Worm (Caenorhabditis elegans) whole organism, midembryonic: ENCODE results near the gene ZK742.3.

Experiments
- T22C8.4 ChIP-seq: fragments of 200-800 bp; sonication (Bioruptor generic); IDR thresholded peaks from 2 replicates; pipeline ENCODE4 v1.3.6; 2022; ENCODE audit warnings: missing genetic modification characterization, missing compliant biosample characterization
- cog-1 ChIP-seq: sonication (generic microtip); optimal IDR thresholded peaks from 2 replicates; lab custom pipeline; 2016; ENCODE audit warnings: missing genetic modification characterization, missing compliant biosample characterization
- flt-1 ChIP-seq: fragments of 200-800 bp; sonication (Bioruptor generic); IDR thresholded peaks from 2 replicates; pipeline ENCODE4 v1.3.6; 2022; ENCODE audit warnings: missing genetic modification characterization, missing compliant biosample characterization
- klf-2 ChIP-seq: fragments of 200-800 bp; sonication (Bioruptor generic); conservative IDR thresholded peaks from 2 replicates; pipeline ENCODE4 v1.3.6; 2022; ENCODE audit warnings: missing genetic modification reagents, missing genetic modification characterization, missing compliant biosample characterization
- med-1 ChIP-seq: sonication (generic microtip); optimal IDR thresholded peaks from 2 replicates; lab custom pipeline; 2017; ENCODE audit warnings: missing genetic modification characterization, mild to moderate bottlenecking, missing compliant biosample characterization, antibody characterized with exemption, missing genetic modification reagents; ENCODE audit not compliant: insufficient read depth
- ref-1 ChIP-seq: fragments of 200-800 bp; sonication (Bioruptor generic); conservative IDR thresholded peaks from 2 replicates; pipeline ENCODE4 v1.3.6; 2022; ENCODE audit warnings: missing genetic modification reagents, missing genetic modification characterization, missing compliant biosample characterization
- tab-1 ChIP-seq: fragments of 200-800 bp; sonication (Bioruptor generic); IDR thresholded peaks from 2 replicates; pipeline ENCODE4 v1.3.6; 2022; ENCODE audit warnings: missing genetic modification characterization, missing compliant biosample characterization
- ztf-23 ChIP-seq: fragments of 200-800 bp; sonication (Bioruptor generic); IDR thresholded peaks from 2 replicates; pipeline ENCODE4 v1.3.6; 2022; ENCODE audit warnings: missing genetic modification reagents, missing genetic modification characterization, missing compliant biosample characterization
- ztf-29 ChIP-seq: fragments of 200-800 bp; sonication (Bioruptor generic); IDR thresholded peaks from 2 replicates; pipeline ENCODE4 v1.3.6; 2022; ENCODE audit warnings: missing genetic modification reagents, missing genetic modification characterization, missing compliant biosample characterization

DNA sequence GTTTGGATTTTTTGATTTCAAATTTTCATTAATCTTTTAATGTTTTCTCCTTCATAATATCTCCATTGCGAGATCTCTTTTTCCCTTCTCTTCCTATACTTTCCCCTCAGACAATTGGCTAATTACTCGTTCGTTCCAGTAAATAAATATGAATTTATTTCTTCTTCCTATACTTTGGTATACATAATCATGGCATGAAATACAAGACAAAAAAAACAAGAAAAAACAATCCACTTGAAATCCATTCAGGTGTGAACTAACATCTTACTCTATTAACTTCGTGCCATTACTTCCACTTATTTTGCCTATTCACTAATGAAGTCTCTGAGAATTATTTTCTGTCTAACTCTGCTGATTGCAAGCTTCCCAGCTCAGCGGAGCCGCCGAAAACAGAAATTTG lies 32.5 kb upstream of the ZK742.3 start, which contains the start of gene grd-8:
- no peak for TF ChIP-seq med-1
- TF ChIP-seq ztf-29 (GFP tag; lab: Robert Waterston, UW): no peak
- TF ChIP-seq flt-1 (GFP tag; lab: Robert Waterston, UW): no peak
- TF ChIP-seq klf-2 (GFP tag; lab: Robert Waterston, UW): no peak
- TF ChIP-seq ztf-23 (GFP tag; lab: Robert Waterston, UW): no peak
- TF ChIP-seq ref-1 (GFP tag; lab: Robert Waterston, UW): no peak
- no peak for TF ChIP-seq tab-1 (GFP tag; lab: Robert Waterston, UW)
- no peak for TF ChIP-seq T22C8.4 (GFP tag; lab: Robert Waterston, UW)
- TF ChIP-seq cog-1 (tag; lab: Kevin White, UChicago): no peak
